Fruit fly (Drosophila melanogaster) whole organism, embryonic: Measurements from ENCODE around the gene Hecw.
A peak's percentile ranks its signal among the peaks of the same experiment; 100 is the strongest.

Experiments
- Ada2b ChIP-seq: fragments of 200-800 bp; sonication (Bioruptor generic); IDR thresholded peaks from 2 replicates; pipeline ENCODE4 v1.3.6; 2022; ENCODE audit warnings: missing biosample characterization, missing genetic modification characterization
- CG12659 ChIP-seq: fragments of 200-800 bp; sonication (Bioruptor generic); optimal IDR thresholded peaks from 3 replicates; lab custom pipeline; 2017; ENCODE audit warnings: mild to moderate bottlenecking, missing biosample characterization, missing genetic modification reagents, missing genetic modification characterization
- CG15011 ChIP-seq: fragments of 200-800 bp; sonication (Bioruptor generic); optimal IDR thresholded peaks from 3 replicates; lab custom pipeline; 2018; ENCODE audit warnings: missing biosample characterization, mild to moderate bottlenecking, missing genetic modification characterization
- CG15514 ChIP-seq: fragments of 200-800 bp; sonication (Bioruptor generic); optimal IDR thresholded peaks from 3 replicates; lab custom pipeline; 2017; ENCODE audit warnings: missing biosample characterization, missing genetic modification characterization, mild to moderate bottlenecking, moderate library complexity, missing genetic modification reagents
- CG17612 ChIP-seq: fragments of 200-800 bp; sonication (Bioruptor generic); IDR thresholded peaks from 2 replicates; pipeline ENCODE4 v1.3.6; 2022; ENCODE audit warnings: missing biosample characterization, missing genetic modification characterization
- CG18599 ChIP-seq: fragments of 200-800 bp; sonication (Bioruptor generic); optimal IDR thresholded peaks from 3 replicates; lab custom pipeline; 2017; ENCODE audit warnings: missing biosample characterization, missing genetic modification characterization, mild to moderate bottlenecking, moderate library complexity, missing genetic modification reagents
- CG2129 ChIP-seq: fragments of 200-800 bp; sonication (Bioruptor generic); IDR thresholded peaks from 2 replicates; pipeline ENCODE4 v1.3.6; 2022; ENCODE audit warnings: missing biosample characterization, missing genetic modification characterization; ENCODE audit not compliant: partially characterized antibody
- CG2889 ChIP-seq: fragments of 200-800 bp; sonication (Bioruptor generic); IDR thresholded peaks from 3 replicates; pipeline ENCODE4 v1.3.6; 2022; ENCODE audit warnings: missing biosample characterization, missing genetic modification characterization
- CG34224 ChIP-seq: fragments of 200-800 bp; sonication (Bioruptor generic); IDR thresholded peaks from 3 replicates; pipeline ENCODE4 v1.3.6; 2022; ENCODE audit warnings: missing biosample characterization, missing genetic modification characterization; ENCODE audit not compliant: partially characterized antibody
- CG3995 ChIP-seq: fragments of 200-800 bp; sonication (Bioruptor generic); optimal IDR thresholded peaks from 3 replicates; lab custom pipeline; 2016; ENCODE audit warnings: missing biosample characterization, missing genetic modification characterization
- CG42726 ChIP-seq: fragments of 200-800 bp; sonication (Bioruptor generic); IDR thresholded peaks from 2 replicates; pipeline ENCODE4 v1.3.6; 2022; ENCODE audit warnings: missing biosample characterization, missing genetic modification characterization; ENCODE audit not compliant: partially characterized antibody
- CG4360 ChIP-seq: fragments of 200-800 bp; sonication (Bioruptor generic); IDR thresholded peaks from 2 replicates; pipeline ENCODE4 v1.3.6; 2022; ENCODE audit warnings: missing biosample characterization, missing genetic modification characterization
- CG4730 ChIP-seq: fragments of 200-800 bp; sonication (Bioruptor generic); IDR thresholded peaks from 2 replicates; pipeline ENCODE4 v1.3.6; 2022; ENCODE audit warnings: missing biosample characterization, missing genetic modification characterization
- CG6654 ChIP-seq: fragments of 200-800 bp; sonication (Bioruptor generic); optimal IDR thresholded peaks from 2 replicates; lab custom pipeline; 2017; ENCODE audit warnings: missing biosample characterization, mild to moderate bottlenecking, missing genetic modification characterization
- CG6765 ChIP-seq: fragments of 200-800 bp; sonication (Bioruptor generic); optimal IDR thresholded peaks from 3 replicates; lab custom pipeline; 2017; ENCODE audit warnings: missing biosample characterization, mild to moderate bottlenecking, missing genetic modification characterization
- CG6854 ChIP-seq: fragments of 200-800 bp; sonication (Bioruptor generic); optimal IDR thresholded peaks from 3 replicates; lab custom pipeline; 2017; ENCODE audit warnings: missing biosample characterization, mild to moderate bottlenecking, missing genetic modification characterization
- CG7987 ChIP-seq: fragments of 200-800 bp; sonication (Bioruptor generic); optimal IDR thresholded peaks from 2 replicates; lab custom pipeline; 2018; ENCODE audit warnings: missing biosample characterization, mild to moderate bottlenecking, missing genetic modification characterization, moderate library complexity
- CG9609 ChIP-seq: fragments of 200-800 bp; sonication (Bioruptor generic); optimal IDR thresholded peaks from 3 replicates; lab custom pipeline; 2016; ENCODE audit warnings: missing biosample characterization, missing genetic modification characterization
- CG9817 ChIP-seq: fragments of 200-800 bp; sonication (Bioruptor generic); optimal IDR thresholded peaks from 2 replicates; lab custom pipeline; 2018; ENCODE audit warnings: missing biosample characterization, mild to moderate bottlenecking, missing genetic modification characterization, moderate library complexity
- Doc3 ChIP-seq: fragments of 200-800 bp; sonication (Bioruptor generic); IDR thresholded peaks from 3 replicates; pipeline ENCODE4 v1.3.6; 2022; ENCODE audit warnings: missing biosample characterization, missing genetic modification characterization; ENCODE audit not compliant: partially characterized antibody
- Ets97D ChIP-seq: fragments of 200-800 bp; sonication (Bioruptor generic); optimal IDR thresholded peaks from 3 replicates; lab custom pipeline; 2016; ENCODE audit warnings: missing biosample characterization, missing genetic modification characterization
- GATAe ChIP-seq: fragments of 200-800 bp; sonication (Bioruptor generic); conservative IDR thresholded peaks from 2 replicates; pipeline ENCODE4 v1.3.6; 2022; ENCODE audit warnings: missing biosample characterization, missing genetic modification characterization
- Hey ChIP-seq: fragments of 200-800 bp; sonication (Bioruptor generic); optimal IDR thresholded peaks from 3 replicates; lab custom pipeline; 2018; ENCODE audit warnings: missing biosample characterization, mild to moderate bottlenecking, missing genetic modification characterization
- Lhr ChIP-seq: fragments of 200-800 bp; sonication (Bioruptor generic); optimal IDR thresholded peaks from 3 replicates; lab custom pipeline; 2017; ENCODE audit warnings: mild to moderate bottlenecking, missing biosample characterization, missing genetic modification reagents, missing genetic modification characterization
- PHDP ChIP-seq: fragments of 200-800 bp; sonication (Bioruptor generic); optimal IDR thresholded peaks from 3 replicates; lab custom pipeline; 2018; ENCODE audit warnings: missing biosample characterization, mild to moderate bottlenecking, missing genetic modification characterization, moderate library complexity
- Sin3A ChIP-seq: fragments of >200 bp; optimal IDR thresholded peaks from 2 replicates; lab custom pipeline; 2018
- Six4 ChIP-seq: fragments of 200-800 bp; sonication (Bioruptor generic); optimal IDR thresholded peaks from 2 replicates; lab custom pipeline; 2016; ENCODE audit warnings: missing biosample characterization, missing genetic modification characterization
- Ssrp ChIP-seq: fragments of 200-800 bp; sonication (Bioruptor generic); optimal IDR thresholded peaks from 2 replicates; lab custom pipeline; 2018; ENCODE audit warnings: missing biosample characterization, mild to moderate bottlenecking, missing genetic modification characterization, moderate library complexity
- aop ChIP-seq: fragments of 200-800 bp; sonication (Bioruptor generic); IDR thresholded peaks from 2 replicates; pipeline ENCODE4 v1.3.6; 2022; ENCODE audit warnings: missing biosample characterization, missing genetic modification characterization
- br ChIP-seq: fragments of >200 bp; optimal IDR thresholded peaks from 2 replicates; lab custom pipeline; 2017
- bsh ChIP-seq, 2 experiments: fragments of 200-800 bp; sonication (Bioruptor generic); optimal IDR thresholded peaks; 2 replicates each; lab custom pipeline; 2017 to 2018; ENCODE audit warnings: mild to moderate bottlenecking in 2 of 2, missing biosample characterization in 2 of 2, missing genetic modification characterization in 2 of 2, moderate library complexity in 1 of 2
- fru ChIP-seq: fragments of >200 bp; optimal IDR thresholded peaks from 2 replicates; lab custom pipeline; 2017
- gcm ChIP-seq: fragments of 200-800 bp; sonication (Bioruptor generic); optimal IDR thresholded peaks from 2 replicates; lab custom pipeline; 2019; ENCODE audit warnings: missing biosample characterization, mild to moderate bottlenecking, missing genetic modification characterization, moderate library complexity
- nom ChIP-seq: fragments of 200-800 bp; sonication (Bioruptor generic); optimal IDR thresholded peaks from 2 replicates; lab custom pipeline; 2017; ENCODE audit warnings: missing biosample characterization, missing genetic modification characterization, mild to moderate bottlenecking, moderate library complexity, missing genetic modification reagents
- onecut ChIP-seq: fragments of 200-800 bp; sonication (Bioruptor generic); IDR thresholded peaks from 2 replicates; pipeline ENCODE4 v1.3.6; 2022; ENCODE audit warnings: missing biosample characterization, missing genetic modification characterization
- pho ChIP-seq: fragments of 200-800 bp; sonication (Bioruptor generic); optimal IDR thresholded peaks from 2 replicates; lab custom pipeline; 2016; ENCODE audit warnings: missing biosample characterization, missing genetic modification characterization
- run ChIP-seq: fragments of 200-800 bp; sonication (Bioruptor generic); optimal IDR thresholded peaks from 3 replicates; lab custom pipeline; 2018; ENCODE audit warnings: missing biosample characterization, mild to moderate bottlenecking, missing genetic modification characterization
- schlank ChIP-seq: fragments of 200-800 bp; sonication (Bioruptor generic); optimal IDR thresholded peaks from 2 replicates; lab custom pipeline; 2018; ENCODE audit warnings: missing biosample characterization, mild to moderate bottlenecking, missing genetic modification characterization
- seq ChIP-seq: fragments of 200-800 bp; sonication (Bioruptor generic); IDR thresholded peaks from 2 replicates; pipeline ENCODE4 v1.3.6; 2022; ENCODE audit warnings: missing biosample characterization, missing genetic modification characterization
- sr ChIP-seq: fragments of 200-800 bp; sonication (Bioruptor generic); IDR thresholded peaks from 3 replicates; pipeline ENCODE4 v1.3.6; 2022; ENCODE audit warnings: missing biosample characterization, missing genetic modification characterization
- wek ChIP-seq: fragments of 200-800 bp; sonication (Bioruptor generic); optimal IDR thresholded peaks from 3 replicates; lab custom pipeline; 2018; ENCODE audit warnings: missing biosample characterization, mild to moderate bottlenecking, missing genetic modification characterization, moderate library complexity

The Hecw gene

DNA sequence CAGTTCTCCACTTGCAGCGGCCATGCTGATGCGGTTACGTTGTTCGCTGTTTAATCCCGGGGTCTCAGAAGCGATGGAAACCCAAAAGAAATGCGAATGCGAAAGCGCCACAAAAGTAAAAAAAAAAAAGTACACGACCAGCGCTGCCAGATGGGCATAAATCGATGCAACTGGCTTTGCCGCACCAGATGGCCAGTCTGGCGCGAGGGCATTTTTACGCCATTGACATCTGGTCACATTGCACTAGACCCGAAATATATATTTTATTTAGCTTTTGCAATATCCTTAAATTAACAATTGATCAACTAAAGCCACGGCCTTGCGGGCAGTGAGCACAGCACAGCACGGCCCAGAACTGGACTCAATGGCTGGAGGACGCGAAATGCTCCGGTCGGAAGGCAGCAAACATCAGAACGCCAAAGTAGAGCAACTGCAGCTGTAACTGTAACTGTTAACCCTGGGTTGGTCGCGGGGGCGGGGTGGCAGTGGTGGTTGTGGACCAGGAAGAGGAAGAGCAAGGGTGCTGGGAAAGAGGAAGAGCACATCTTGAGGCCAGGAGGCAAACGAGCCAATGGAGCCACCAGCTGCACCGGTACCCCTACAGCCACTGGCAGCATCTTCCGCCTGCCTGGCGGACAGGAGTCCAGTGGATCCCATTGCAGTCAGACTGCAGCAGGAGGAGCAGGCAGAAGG is at the start of gene Hecw, which contains the start of gene LysRS (continued):
- no peak for TF ChIP-seq CG6854
- no peak for TF ChIP-seq wek
- TF ChIP-seq Doc3 (GFP tag; lab: Robert Waterston, UW), result 0 out of 3 replicates have a peak, but pooled peaks have one; percentile 16
- peak; percentile 28; the same call in 1 of the 2 replicates for TF ChIP-seq onecut (GFP tag; lab: Robert Waterston, UW)
- no peak for TF ChIP-seq CG2889 (GFP tag; lab: Robert Waterston, UW)
- peak; percentile 59 for TF ChIP-seq CG12659 (GFP tag; lab: Kevin White, UChicago)
- no peak for TF ChIP-seq br (lab: Kevin White, UChicago)
- no peak for TF ChIP-seq Ssrp (tag; lab: Kevin White, UChicago)
- TF ChIP-seq bsh (GFP tag; optimal IDR thresholded peaks at IDR 0.05; lab: Kevin White, UChicago), result no peak
- TF ChIP-seq CG17612 (GFP tag; lab: Robert Waterston, UW), result no peak
- TF ChIP-seq nom, result peak; percentile 49
- TF ChIP-seq Ada2b (GFP tag; lab: Robert Waterston, UW), result no peak
- TF ChIP-seq CG2129 (GFP tag; lab: Robert Waterston, UW), result no peak
- no peak for TF ChIP-seq CG7987 (GFP tag; lab: Kevin White, UChicago)
- no peak for TF ChIP-seq schlank
- TF ChIP-seq aop (GFP tag; lab: Robert Waterston, UW), result no peak
- no peak for TF ChIP-seq seq (GFP tag; lab: Robert Waterston, UW)
- TF ChIP-seq gcm (GFP tag; lab: Kevin White, UChicago), result no peak
- TF ChIP-seq Ets97D, result peak; percentile 65
- no peak for TF ChIP-seq GATAe (GFP tag; lab: Robert Waterston, UW)
- no peak for TF ChIP-seq CG6654 (GFP tag; lab: Kevin White, UChicago)
- TF ChIP-seq Six4 (GFP tag; lab: Kevin White, UChicago), result no peak
- no peak for TF ChIP-seq pho (GFP tag; lab: Kevin White, UChicago)
- TF ChIP-seq Lhr (GFP tag; lab: Kevin White, UChicago), result peak; percentile 71
- TF ChIP-seq CG18599, result no peak
- no peak for TF ChIP-seq sr (GFP tag; lab: Robert Waterston, UW)
- no peak for TF ChIP-seq CG15011 (GFP tag; lab: Kevin White, UChicago)
- TF ChIP-seq CG3995 (GFP tag; lab: Kevin White, UChicago), result no peak
- TF ChIP-seq run (tag; lab: Kevin White, UChicago), result no peak

DNA sequence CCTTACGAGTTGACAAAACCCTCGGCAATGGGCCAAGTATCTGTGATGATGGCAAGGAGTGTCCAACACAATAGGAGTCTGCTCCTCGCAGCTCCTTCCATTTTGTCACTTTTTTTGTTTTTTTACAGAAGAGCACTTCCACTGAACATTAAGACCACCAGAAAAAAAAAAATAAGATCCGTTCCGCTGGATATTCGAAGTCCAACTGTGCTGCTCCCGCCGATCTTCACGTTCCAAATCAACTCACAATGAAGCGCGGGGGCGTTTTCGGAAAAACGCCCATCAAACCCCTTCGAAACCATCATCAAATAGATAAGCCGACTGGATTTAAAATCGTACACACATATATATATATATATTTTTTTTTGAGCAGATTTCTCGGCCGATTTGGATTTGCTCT is 37.5 kb upstream of the Hecw start, which contains the start of gene Cubn:
Gene Cubn (minus strand): TSS at position 101 of the 400 bp plus-strand sequence.
- TF ChIP-seq Sin3A (lab: Kevin White, UChicago) (no peak), CG6765 (GFP tag; lab: Kevin White, UChicago) (no peak), CG4730 (GFP tag; lab: Robert Waterston, UW) (no peak), PHDP (tag; lab: Kevin White, UChicago) (no peak), CG4360 (no peak), Hey (no peak), CG34224 (GFP tag; lab: Robert Waterston, UW) (no peak), CG42726 (GFP tag; lab: Robert Waterston, UW) (no peak), CG9817 (no peak), CG9609 (no peak), fru (lab: Kevin White, UChicago) (no peak), CG15514 (GFP tag; lab: Kevin White, UChicago) (no peak), Ssrp (tag; lab: Kevin White, UChicago) (no peak)
